Fruit fly (Drosophila melanogaster) Kc167 (cell line): ENCODE measurements around the gene Plp.

ENCODE experiments used
- Myc ChIP-seq: fragments of >200 bp; optimal IDR thresholded peaks from 2 replicates; lab custom pipeline; 2017; ENCODE audit warnings: missing external identifiers
- Sin3A ChIP-seq: fragments of >200 bp; optimal IDR thresholded peaks from 2 replicates; lab custom pipeline; 2018; ENCODE audit warnings: missing external identifiers
- h ChIP-seq: fragments of >200 bp; optimal IDR thresholded peaks from 3 replicates; lab custom pipeline; 2018; ENCODE audit warnings: missing external identifiers
- insv ChIP-seq: fragments of >200 bp; optimal IDR thresholded peaks from 3 replicates; lab custom pipeline; 2018; ENCODE audit warnings: missing external identifiers
- psq ChIP-seq: fragments of >200 bp; optimal IDR thresholded peaks from 2 replicates; lab custom pipeline; 2017; ENCODE audit warnings: missing external identifiers

DNA sequence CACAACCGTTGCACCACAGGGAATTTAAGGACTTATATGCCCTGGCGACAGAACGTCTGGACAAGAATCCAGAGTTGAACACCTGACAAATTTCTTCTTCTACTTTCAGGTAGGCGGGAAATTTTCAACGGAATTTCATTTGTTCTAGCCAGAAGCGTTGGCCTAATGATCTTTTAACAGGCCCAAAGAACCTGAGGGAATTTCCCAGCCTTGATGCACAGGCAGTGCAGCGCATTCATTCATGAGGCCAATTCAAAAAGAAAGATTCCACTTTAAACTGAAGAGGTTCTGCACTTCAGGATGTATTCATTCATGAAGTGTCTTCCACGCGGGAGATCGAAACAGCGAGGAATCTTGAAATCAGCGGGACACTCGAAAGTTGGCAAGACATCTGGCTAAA is 55.0 kb downstream of the Plp start:
- TF ChIP-seq insv (lab: Kevin White, UChicago), result no peak
- no peak for TF ChIP-seq h (lab: Kevin White, UChicago)
- TF ChIP-seq psq, result no peak
- no peak for TF ChIP-seq Sin3A (lab: Kevin White, UChicago)
- TF ChIP-seq Myc (lab: Kevin White, UChicago), result no peak
